Worm (Caenorhabditis elegans) whole organism, L4 larva: ENCODE data around the gene R186.3.

Source experiments
- cey-2 ChIP-seq: sonication (generic microtip); optimal IDR thresholded peaks from 3 replicates; lab custom pipeline; 2017; ENCODE audit warnings: missing genetic modification characterization, mild to moderate bottlenecking, missing compliant biosample characterization, antibody characterized with exemption, borderline replicate concordance; ENCODE audit not compliant: insufficient read depth
- lsy-2 ChIP-seq, 2 experiments: fragments of 150-350 bp in 1 of 2; sonication (generic microtip) in 1 of 2; optimal IDR thresholded peaks; 2 replicates each; lab custom pipeline; 2014 to 2017; ENCODE audit warnings: missing biosample characterization in 2 of 2, missing genetic modification characterization in 2 of 2
- nhr-10 ChIP-seq: fragments of 150-350 bp; optimal IDR thresholded peaks from 2 replicates; lab custom pipeline; 2014; ENCODE audit warnings: missing biosample characterization, missing genetic modification characterization
- nhr-25 ChIP-seq: sonication (generic microtip); optimal IDR thresholded peaks from 2 replicates; lab custom pipeline; 2017; ENCODE audit warnings: missing genetic modification characterization, mild to moderate bottlenecking, missing compliant biosample characterization, antibody characterized with exemption, moderate library complexity, borderline replicate concordance; ENCODE audit not compliant: insufficient read depth
- pqm-1 ChIP-seq: sonication (generic microtip); optimal IDR thresholded peaks from 2 replicates; lab custom pipeline; 2017; ENCODE audit warnings: missing biosample characterization, missing genetic modification characterization

- no peak for TF ChIP-seq nhr-10 (tag; lab: Kevin White, UChicago)
- TF ChIP-seq cey-2 (tag; lab: Kevin White, UChicago): no peak
- no peak for TF ChIP-seq lsy-2 (tag; optimal IDR thresholded peaks at IDR 0.05; lab: Kevin White, UChicago)
- TF ChIP-seq nhr-25 (tag; lab: Kevin White, UChicago): no peak
- TF ChIP-seq pqm-1: no peak
Measured at ce11 chrV:13003378-13003777, 36.4 kb upstream of the R186.3 start.
